1 fruit fly cellular context compared by ENCODE assay signal in genomic region chrX:12579506-12579999, dm6.
TF ChIP-seq lines count a peak whose summit lies in the region.

No protein-coding gene starts in this region.

TF ChIP-seq in whole organism, embryonic, 481 proteins besides CTCF, POLR2A, EP300 and RAD21 (continued from another document and continues in another):
- TF ChIP-seq CG8924 (tag; optimal IDR thresholded peaks at IDR 0.05; lab: Kevin White, UChicago) (peak; percentile 96), Bgb (GFP tag; IDR thresholded peaks at IDR 0.05; lab: Robert Waterston, UW; ENCODE audit: partially characterized antibody) (no peak), da (GFP tag; optimal IDR thresholded peaks at IDR 0.05; lab: Kevin White, UChicago) (peak; percentile 91), Nf-YC (tag; optimal IDR thresholded peaks at IDR 0.05; lab: Kevin White, UChicago) (peak; percentile 85), eve (GFP tag; optimal IDR thresholded peaks at IDR 0.05; lab: Kevin White, UChicago) (peak in 1 of 2 experiments; percentile 98), CG12769 (tag; optimal IDR thresholded peaks at IDR 0.05; lab: Kevin White, UChicago) (peak; percentile 91), CG4730 (GFP tag; IDR thresholded peaks at IDR 0.05; lab: Robert Waterston, UW) (peak; percentile 86), CG6854 (GFP tag; optimal IDR thresholded peaks at IDR 0.05; lab: Kevin White, UChicago) (peak; percentile 95), CG30403 (GFP tag; optimal IDR thresholded peaks at IDR 0.05; lab: Kevin White, UChicago) (peak; percentile 96), chif (GFP tag; optimal IDR thresholded peaks at IDR 0.05; lab: Kevin White, UChicago) (peak; percentile 94 to 95), Trl (optimal IDR thresholded peaks at IDR 0.05; lab: Kevin White, UChicago) (no peak), Trl (GFP tag; optimal IDR thresholded peaks at IDR 0.05; lab: Kevin White, UChicago) (peak; percentile 96), Rfx (GFP tag; IDR thresholded peaks at IDR 0.05; lab: Robert Waterston, UW) (peak; percentile 94), crp (GFP tag; optimal IDR thresholded peaks at IDR 0.05; lab: Kevin White, UChicago) (peak in 1 of 2 experiments; percentile 59), lov (optimal IDR thresholded peaks at IDR 0.05; lab: Kevin White, UChicago) (no peak), lov (GFP tag; IDR thresholded peaks at IDR 0.05; lab: Robert Waterston, UW) (peak; percentile 54; the same call in 1 of the 3 replicates), NC2β (GFP tag; optimal IDR thresholded peaks at IDR 0.05; lab: Kevin White, UChicago) (peak; percentile 92), CG10654 (GFP tag; optimal IDR thresholded peaks at IDR 0.05; lab: Kevin White, UChicago) (peak; percentile 91), h (optimal IDR thresholded peaks at IDR 0.05; lab: Kevin White, UChicago) (no peak), z (GFP tag; IDR thresholded peaks at IDR 0.05; lab: Robert Waterston, UW) (0 out of 3 replicates have a peak, but pooled peaks have one; percentile 37), CG10209 (GFP tag; optimal IDR thresholded peaks at IDR 0.05; lab: Kevin White, UChicago) (peak; percentile 96), Tbp (GFP tag; optimal IDR thresholded peaks at IDR 0.05; lab: Kevin White, UChicago) (no peak), Dfd (GFP tag; optimal IDR thresholded peaks at IDR 0.05; lab: Kevin White, UChicago) (no peak), bcd (GFP tag; optimal IDR thresholded peaks at IDR 0.05; lab: Kevin White, UChicago) (peak; percentile 95), usp (GFP tag; optimal IDR thresholded peaks at IDR 0.05; lab: Kevin White, UChicago) (no peak), H15 (GFP tag; IDR thresholded peaks at IDR 0.05; lab: Robert Waterston, UW) (peak; percentile 86), CG12236 (GFP tag; optimal IDR thresholded peaks at IDR 0.05; lab: Kevin White, UChicago) (peak; percentile 92), CG10366 (GFP tag; IDR thresholded peaks at IDR 0.05; lab: Robert Waterston, UW) (peak; percentile 88), gcm (GFP tag; optimal IDR thresholded peaks at IDR 0.05; lab: Kevin White, UChicago) (peak; percentile 90), CG15269 (tag; optimal IDR thresholded peaks at IDR 0.05; lab: Kevin White, UChicago) (peak; percentile 98), CG7271 (tag; optimal IDR thresholded peaks at IDR 0.05; lab: Kevin White, UChicago) (peak; percentile 41), CG9215 (GFP tag; IDR thresholded peaks at IDR 0.05; lab: Robert Waterston, UW) (peak; percentile 93), CG17912 (GFP tag; optimal IDR thresholded peaks at IDR 0.05; lab: Kevin White, UChicago) (peak; percentile 12), pros (GFP tag; optimal IDR thresholded peaks at IDR 0.05; lab: Kevin White, UChicago) (no peak), Dip3 (GFP tag; optimal IDR thresholded peaks at IDR 0.05; lab: Kevin White, UChicago) (peak; percentile 94), Lhr (GFP tag; optimal IDR thresholded peaks at IDR 0.05; lab: Kevin White, UChicago) (peak; percentile 73), Sox100B (GFP tag; optimal IDR thresholded peaks at IDR 0.05; lab: Kevin White, UChicago) (peak; percentile 97), jumu (GFP tag; optimal IDR thresholded peaks at IDR 0.05; lab: Kevin White, UChicago) (peak; percentile 92), ewg (GFP tag; optimal IDR thresholded peaks at IDR 0.05; lab: Kevin White, UChicago) (peak; percentile 72), wor (GFP tag; IDR thresholded peaks at IDR 0.05; lab: Robert Waterston, UW) (peak; percentile 91), CG9609 (GFP tag; optimal IDR thresholded peaks at IDR 0.05; lab: Kevin White, UChicago) (peak; percentile 95), Ets97D (GFP tag; optimal IDR thresholded peaks at IDR 0.05; lab: Kevin White, UChicago) (peak; percentile 82), unpg (GFP tag; optimal IDR thresholded peaks at IDR 0.05; lab: Kevin White, UChicago) (peak; percentile 96), D19B (GFP tag; optimal IDR thresholded peaks at IDR 0.05; lab: Kevin White, UChicago) (peak; percentile 91), CG17829 (tag; optimal IDR thresholded peaks at IDR 0.05; lab: Kevin White, UChicago) (peak; percentile 93), D (optimal IDR thresholded peaks at IDR 0.05; lab: Kevin White, UChicago) (no peak), D (GFP tag; optimal IDR thresholded peaks at IDR 0.05; lab: Kevin White, UChicago) (peak; percentile 89), insv (GFP tag; optimal IDR thresholded peaks at IDR 0.05; lab: Kevin White, UChicago) (peak; percentile 42 to 72), caup (GFP tag; optimal IDR thresholded peaks at IDR 0.05; lab: Kevin White, UChicago; ENCODE audit: severe bottlenecking) (peak; percentile 96), sim (GFP tag; IDR thresholded peaks at IDR 0.05; lab: Robert Waterston, UW) (peak; percentile 74), Mad (GFP tag; optimal IDR thresholded peaks at IDR 0.05; lab: Kevin White, UChicago) (peak; percentile 93), wek (GFP tag; optimal IDR thresholded peaks at IDR 0.05; lab: Kevin White, UChicago) (peak; percentile 68), CG8281 (tag; optimal IDR thresholded peaks at IDR 0.05; lab: Kevin White, UChicago) (peak; percentile 82), HHEX (GFP tag; optimal IDR thresholded peaks at IDR 0.05; lab: Kevin White, UChicago) (peak; percentile 96), Oaz (GFP tag; IDR thresholded peaks at IDR 0.05; lab: Robert Waterston, UW) (peak; percentile 91), onecut (GFP tag; IDR thresholded peaks at IDR 0.05; lab: Robert Waterston, UW) (peak; percentile 84), CG1647 (GFP tag; optimal IDR thresholded peaks at IDR 0.05; lab: Kevin White, UChicago) (peak; percentile 90), pho (GFP tag; optimal IDR thresholded peaks at IDR 0.05; lab: Kevin White, UChicago) (peak; percentile 97), CG2202 (tag; optimal IDR thresholded peaks at IDR 0.05; lab: Kevin White, UChicago) (peak; percentile 72), Awh (GFP tag; IDR thresholded peaks at IDR 0.05; lab: Robert Waterston, UW) (peak; percentile 91), ind (GFP tag; optimal IDR thresholded peaks at IDR 0.05; lab: Kevin White, UChicago) (peak; percentile 94), Hr3 (GFP tag; optimal IDR thresholded peaks at IDR 0.05; lab: Kevin White, UChicago) (peak; percentile 92), CG1792 (GFP tag; optimal IDR thresholded peaks at IDR 0.05; lab: Kevin White, UChicago) (peak; percentile 91), fu2 (GFP tag; optimal IDR thresholded peaks at IDR 0.05; lab: Kevin White, UChicago) (peak; percentile 96), run (tag; optimal IDR thresholded peaks at IDR 0.05; lab: Kevin White, UChicago) (peak; percentile 94), CG12155 (GFP tag; optimal IDR thresholded peaks at IDR 0.05; lab: Kevin White, UChicago) (peak; percentile 92), Nf-YB (GFP tag; optimal IDR thresholded peaks at IDR 0.05; lab: Kevin White, UChicago) (peak; percentile 81), Chrac-16 (GFP tag; optimal IDR thresholded peaks at IDR 0.05; lab: Kevin White, UChicago) (peak; percentile 90), zfh2 (GFP tag; optimal IDR thresholded peaks at IDR 0.05; lab: Kevin White, UChicago) (peak; percentile 96), Atf-2 (GFP tag; optimal IDR thresholded peaks at IDR 0.05; lab: Kevin White, UChicago) (peak; percentile 95), dati (GFP tag; IDR thresholded peaks at IDR 0.05; lab: Robert Waterston, UW) (peak; percentile 84), CG9817 (tag; optimal IDR thresholded peaks at IDR 0.05; lab: Kevin White, UChicago) (peak; percentile 96), CG14710 (tag; optimal IDR thresholded peaks at IDR 0.05; lab: Kevin White, UChicago) (peak; percentile 83), CG34422 (GFP tag; IDR thresholded peaks at IDR 0.05; lab: Robert Waterston, UW) (peak; percentile 89), CG33213 (GFP tag; optimal IDR thresholded peaks at IDR 0.05; lab: Kevin White, UChicago) (peak; percentile 89), Ssrp (tag; optimal IDR thresholded peaks at IDR 0.05; lab: Kevin White, UChicago) (peak; percentile 94), CG17186 (GFP tag; optimal IDR thresholded peaks at IDR 0.05; lab: Kevin White, UChicago) (peak; percentile 81), sqz (GFP tag; optimal IDR thresholded peaks at IDR 0.05; lab: Kevin White, UChicago) (peak; percentile 94), Vsx1 (GFP tag; optimal IDR thresholded peaks at IDR 0.05; lab: Kevin White, UChicago) (peak; percentile 81), Opbp (GFP tag; IDR thresholded peaks at IDR 0.05; lab: Robert Waterston, UW; ENCODE audit: partially characterized antibody) (no peak), CG5180 (GFP tag; optimal IDR thresholded peaks at IDR 0.05; lab: Kevin White, UChicago) (peak; percentile 86), sob (GFP tag; IDR thresholded peaks at IDR 0.05; lab: Robert Waterston, UW) (peak; percentile 92), Abd-B (GFP tag; optimal IDR thresholded peaks at IDR 0.05; lab: Kevin White, UChicago) (peak; percentile 97), HLH3B (GFP tag; IDR thresholded peaks at IDR 0.05; lab: Robert Waterston, UW) (peak; percentile 92), unc-4 (GFP tag; IDR thresholded peaks at IDR 0.05; lab: Robert Waterston, UW; ENCODE audit: partially characterized antibody) (no peak), CG8944 (GFP tag; optimal IDR thresholded peaks at IDR 0.05; lab: Kevin White, UChicago) (peak; percentile 92), CG1832 (GFP tag; optimal IDR thresholded peaks at IDR 0.05; lab: Kevin White, UChicago) (no peak), tx (GFP tag; optimal IDR thresholded peaks at IDR 0.05; lab: Kevin White, UChicago) (peak; percentile 96), CG6689 (GFP tag; IDR thresholded peaks at IDR 0.05; lab: Robert Waterston, UW) (peak; percentile 94), ara (GFP tag; IDR thresholded peaks at IDR 0.05; lab: Robert Waterston, UW) (peak; percentile 83), NK7.1 (GFP tag; optimal IDR thresholded peaks at IDR 0.05; lab: Kevin White, UChicago) (peak; percentile 92), CG15073 (GFP tag; optimal IDR thresholded peaks at IDR 0.05; lab: Kevin White, UChicago) (peak; percentile 69), CG12071 (GFP tag; optimal IDR thresholded peaks at IDR 0.05; lab: Kevin White, UChicago) (peak; percentile 92), fru (optimal IDR thresholded peaks at IDR 0.05; lab: Kevin White, UChicago) (no peak), slp2 (GFP tag; optimal IDR thresholded peaks at IDR 0.05; lab: Kevin White, UChicago) (peak; percentile 95), lola (GFP tag; optimal IDR thresholded peaks at IDR 0.05; lab: Kevin White, UChicago) (peak in 1 of 3 experiments; percentile 84), vnd (GFP tag; IDR thresholded peaks at IDR 0.05; lab: Robert Waterston, UW; ENCODE audit: partially characterized antibody) (no peak), ranshi (GFP tag; IDR thresholded peaks at IDR 0.05; lab: Robert Waterston, UW) (peak; percentile 92), Spps (tag; optimal IDR thresholded peaks at IDR 0.05; lab: Kevin White, UChicago) (peak; percentile 79), crol (GFP tag; IDR thresholded peaks at IDR 0.05; lab: Robert Waterston, UW) (no peak), pan (optimal IDR thresholded peaks at IDR 0.05; lab: Kevin White, UChicago) (no peak), pan (GFP tag; optimal IDR thresholded peaks at IDR 0.05 in 1 of 2, IDR thresholded peaks at IDR 0.05 in 1 of 2) (peak in 1 of 2 experiments; percentile 95), Atf6 (GFP tag; IDR thresholded peaks at IDR 0.05; lab: Robert Waterston, UW) (peak; percentile 96), CG18262 (tag; optimal IDR thresholded peaks at IDR 0.05; lab: Kevin White, UChicago) (peak; percentile 95), bowl (GFP tag; IDR thresholded peaks at IDR 0.05; lab: Robert Waterston, UW) (peak; percentile 84), dimm (GFP tag; IDR thresholded peaks at IDR 0.05; lab: Robert Waterston, UW) (peak; percentile 72), pfk (GFP tag; optimal IDR thresholded peaks at IDR 0.05; lab: Kevin White, UChicago) (no peak), inv (GFP tag; IDR thresholded peaks at IDR 0.05; lab: Robert Waterston, UW; ENCODE audit: partially characterized antibody) (no peak), abd-A (tag; optimal IDR thresholded peaks at IDR 0.05; lab: Kevin White, UChicago) (peak; percentile 80), lilli (GFP tag; optimal IDR thresholded peaks at IDR 0.05; lab: Kevin White, UChicago) (peak; percentile 97), CG8388 (GFP tag; optimal IDR thresholded peaks at IDR 0.05; lab: Kevin White, UChicago) (peak; percentile 92), kni (GFP tag; optimal IDR thresholded peaks at IDR 0.05; lab: Kevin White, UChicago) (no peak), fd3F (GFP tag; optimal IDR thresholded peaks at IDR 0.05; lab: Kevin White, UChicago) (peak; percentile 95), Hmx (GFP tag; optimal IDR thresholded peaks at IDR 0.05; lab: Kevin White, UChicago) (peak; percentile 81), CG9727 (GFP tag; optimal IDR thresholded peaks at IDR 0.05; lab: Kevin White, UChicago) (peak; percentile 96), MBD-R2 (GFP tag; IDR thresholded peaks at IDR 0.05; lab: Robert Waterston, UW) (peak; percentile 77), CG7745 (tag; optimal IDR thresholded peaks at IDR 0.05; lab: Kevin White, UChicago) (no peak), CG8765 (GFP tag; IDR thresholded peaks at IDR 0.05; lab: Robert Waterston, UW) (peak; percentile 72), CG10274 (GFP tag; optimal IDR thresholded peaks at IDR 0.05; lab: Kevin White, UChicago) (peak; percentile 87), CG32767 (GFP tag; IDR thresholded peaks at IDR 0.05; lab: Robert Waterston, UW) (peak; percentile 81), CG3995 (GFP tag; optimal IDR thresholded peaks at IDR 0.05; lab: Kevin White, UChicago) (peak; percentile 66), CG4854 (GFP tag; optimal IDR thresholded peaks at IDR 0.05; lab: Kevin White, UChicago) (peak; percentile 95), Stat92E (GFP tag; optimal IDR thresholded peaks at IDR 0.05; lab: Kevin White, UChicago) (no peak), CG6683 (GFP tag; optimal IDR thresholded peaks at IDR 0.05; lab: Kevin White, UChicago) (peak; percentile 89), Blimp-1 (GFP tag; optimal IDR thresholded peaks at IDR 0.05; lab: Kevin White, UChicago) (peak; percentile 88), amos (GFP tag; IDR thresholded peaks at IDR 0.05; lab: Robert Waterston, UW; ENCODE audit: partially characterized antibody) (no peak; the same call in 1 of the 2 replicates), Dp (GFP tag; optimal IDR thresholded peaks at IDR 0.05; lab: Kevin White, UChicago) (peak; percentile 0), Usf (GFP tag; optimal IDR thresholded peaks at IDR 0.05; lab: Kevin White, UChicago) (peak; percentile 84), CG31365 (tag; optimal IDR thresholded peaks at IDR 0.05; lab: Kevin White, UChicago) (peak; percentile 80), Deaf1 (tag; optimal IDR thresholded peaks at IDR 0.05; lab: Kevin White, UChicago) (peak; percentile 19), gro (GFP tag; optimal IDR thresholded peaks at IDR 0.05; lab: Kevin White, UChicago) (peak; percentile 97)
